Worm (Caenorhabditis elegans) whole organism, L3 larva: ENCODE measurements around the gene srh-290.

ENCODE experiments used
- ZK546.5 ChIP-seq: sonication (generic microtip); optimal IDR thresholded peaks from 2 replicates; lab custom pipeline; 2017; ENCODE audit warnings: missing biosample characterization, missing genetic modification characterization
- aly-2 ChIP-seq: fragments of 150-350 bp; optimal IDR thresholded peaks from 2 replicates; lab custom pipeline; 2014; ENCODE audit warnings: missing biosample characterization, missing genetic modification characterization
- ama-1 ChIP-seq: fragments of 150-350 bp; optimal IDR thresholded peaks from 2 replicates; lab custom pipeline; 2018
- ceh-16 ChIP-seq: sonication (generic microtip); optimal IDR thresholded peaks from 2 replicates; lab custom pipeline; 2017; ENCODE audit warnings: missing biosample characterization, missing genetic modification characterization
- ceh-28 ChIP-seq: fragments of 150-350 bp; optimal IDR thresholded peaks from 2 replicates; lab custom pipeline; 2014; ENCODE audit warnings: missing biosample characterization, missing genetic modification reagents, missing genetic modification characterization
- ceh-82 ChIP-seq: fragments of 150-350 bp; optimal IDR thresholded peaks from 2 replicates; lab custom pipeline; 2014; ENCODE audit warnings: missing biosample characterization, missing genetic modification characterization
- ceh-9 ChIP-seq: sonication (generic microtip); optimal IDR thresholded peaks from 2 replicates; lab custom pipeline; 2018; ENCODE audit warnings: missing biosample characterization, missing genetic modification characterization
- daf-12 ChIP-seq: fragments of 150-350 bp; optimal IDR thresholded peaks from 2 replicates; lab custom pipeline; 2014; ENCODE audit warnings: missing biosample characterization, missing genetic modification reagents, missing genetic modification characterization
- egl-27 ChIP-seq: sonication (generic microtip); optimal IDR thresholded peaks from 4 replicates; lab custom pipeline; 2017; ENCODE audit warnings: missing biosample characterization, missing genetic modification reagents, missing genetic modification characterization
- elt-1 ChIP-seq: fragments of 150-350 bp; optimal IDR thresholded peaks from 2 replicates; lab custom pipeline; 2014; ENCODE audit warnings: missing biosample characterization, missing genetic modification characterization
- elt-3 ChIP-seq, 3 experiments: fragments of 150-350 bp in 1 of 3; sonication (generic microtip) in 2 of 3; optimal IDR thresholded peaks; 2 replicates in 2 of 3; 4 replicates in 1 of 3; lab custom pipeline; 2014 to 2017; ENCODE audit warnings: missing biosample characterization in 3 of 3, missing genetic modification characterization in 3 of 3
- eor-1 ChIP-seq, 2 experiments: fragments of 150-350 bp; optimal IDR thresholded peaks; 2 replicates each; lab custom pipeline; 2014 to 2018; ENCODE audit warnings: missing biosample characterization in 2 of 2, missing genetic modification characterization in 2 of 2
- fkh-10 ChIP-seq: sonication (generic microtip); optimal IDR thresholded peaks from 2 replicates; lab custom pipeline; 2017; ENCODE audit warnings: missing biosample characterization, missing genetic modification reagents, missing genetic modification characterization
- jun-1 ChIP-seq: fragments of 150-350 bp; optimal IDR thresholded peaks from 2 replicates; lab custom pipeline; 2014; ENCODE audit warnings: missing biosample characterization, missing genetic modification reagents, missing genetic modification characterization
- lin-15B ChIP-seq: fragments of 150-350 bp; optimal IDR thresholded peaks from 2 replicates; lab custom pipeline; 2014; ENCODE audit warnings: missing biosample characterization, missing genetic modification characterization
- lin-39 ChIP-seq: fragments of 150-350 bp; optimal IDR thresholded peaks from 2 replicates; lab custom pipeline; 2018; ENCODE audit warnings: missing biosample characterization, missing genetic modification reagents, missing genetic modification characterization
- mdl-1 ChIP-seq: fragments of 150-350 bp; optimal IDR thresholded peaks from 2 replicates; lab custom pipeline; 2014; ENCODE audit warnings: missing biosample characterization, missing genetic modification characterization
- nfya-1 ChIP-seq: sonication (generic microtip); optimal IDR thresholded peaks from 2 replicates; lab custom pipeline; 2017; ENCODE audit warnings: missing genetic modification characterization, mild to moderate bottlenecking, missing compliant biosample characterization, antibody characterized with exemption, moderate library complexity; ENCODE audit not compliant: insufficient read depth
- nhr-11 ChIP-seq: fragments of 150-350 bp; optimal IDR thresholded peaks from 2 replicates; lab custom pipeline; 2014; ENCODE audit warnings: missing biosample characterization, missing genetic modification characterization
- nhr-12 ChIP-seq: fragments of 150-350 bp; optimal IDR thresholded peaks from 2 replicates; lab custom pipeline; 2014; ENCODE audit warnings: missing biosample characterization, missing genetic modification characterization
- nhr-23 ChIP-seq: fragments of 150-350 bp; optimal IDR thresholded peaks from 2 replicates; lab custom pipeline; 2014; ENCODE audit warnings: missing biosample characterization, missing genetic modification reagents, missing genetic modification characterization
- nhr-237 ChIP-seq: fragments of 150-350 bp; optimal IDR thresholded peaks from 2 replicates; lab custom pipeline; 2014; ENCODE audit warnings: missing biosample characterization, missing genetic modification characterization
- nhr-28 ChIP-seq: fragments of 150-350 bp; optimal IDR thresholded peaks from 2 replicates; lab custom pipeline; 2014; ENCODE audit warnings: missing biosample characterization, missing genetic modification characterization
- nhr-43 ChIP-seq: sonication (generic microtip); optimal IDR thresholded peaks from 2 replicates; lab custom pipeline; 2016; ENCODE audit warnings: mild to moderate bottlenecking, missing genetic modification characterization, missing compliant biosample characterization; ENCODE audit not compliant: poor library complexity, severe bottlenecking
- nhr-67 ChIP-seq: fragments of 150-350 bp; optimal IDR thresholded peaks from 2 replicates; lab custom pipeline; 2014; ENCODE audit warnings: missing biosample characterization, missing genetic modification characterization
- nhr-76 ChIP-seq: fragments of 150-350 bp; sonication (generic microtip); optimal IDR thresholded peaks from 5 replicates; lab custom pipeline; 2014; ENCODE audit warnings: missing biosample characterization, missing genetic modification characterization
- nhr-77 ChIP-seq: fragments of 150-350 bp; optimal IDR thresholded peaks from 2 replicates; lab custom pipeline; 2014; ENCODE audit warnings: missing biosample characterization, missing genetic modification characterization
- pqm-1 ChIP-seq: fragments of 150-350 bp; optimal IDR thresholded peaks from 2 replicates; lab custom pipeline; 2017; ENCODE audit warnings: missing biosample characterization, missing genetic modification characterization, inconsistent platforms
- sea-2 ChIP-seq: fragments of 150-350 bp; sonication (generic microtip); optimal IDR thresholded peaks from 4 replicates; lab custom pipeline; 2014; ENCODE audit warnings: missing biosample characterization, missing genetic modification reagents, missing genetic modification characterization
- skn-1 ChIP-seq: fragments of 150-350 bp; optimal IDR thresholded peaks from 2 replicates; lab custom pipeline; 2014; ENCODE audit warnings: missing biosample characterization, missing genetic modification characterization
- snpc-4 ChIP-seq: fragments of 150-350 bp; optimal IDR thresholded peaks from 2 replicates; lab custom pipeline; 2014; ENCODE audit warnings: missing biosample characterization, missing genetic modification characterization
- tbx-2 ChIP-seq: sonication (generic microtip); optimal IDR thresholded peaks from 2 replicates; lab custom pipeline; 2016; ENCODE audit warnings: mild to moderate bottlenecking, missing genetic modification characterization, missing compliant biosample characterization
- unc-62 ChIP-seq: fragments of 150-350 bp; sonication (generic microtip); optimal IDR thresholded peaks from 4 replicates; lab custom pipeline; 2014; ENCODE audit warnings: missing biosample characterization, missing genetic modification reagents, missing genetic modification characterization
- zag-1 ChIP-seq: fragments of 150-350 bp; optimal IDR thresholded peaks from 2 replicates; lab custom pipeline; 2014; ENCODE audit warnings: missing biosample characterization, missing genetic modification characterization
- ztf-11 ChIP-seq: fragments of 150-350 bp; optimal IDR thresholded peaks from 2 replicates; lab custom pipeline; 2014; ENCODE audit warnings: missing biosample characterization, missing genetic modification characterization

Gene srh-290

ce11 chrV:17798789-17799188 is 8.5 kb downstream of the srh-290 start, which contains the start of gene srx-18:
TSS of gene srx-18 (minus strand) at chrV:17798889.
- no peak for TF ChIP-seq nhr-67 (tag; lab: Kevin White, UChicago)
- TF ChIP-seq nhr-43, result no peak
- no peak for TF ChIP-seq pqm-1
- no peak for TF ChIP-seq nhr-76
- TF ChIP-seq jun-1 (tag; lab: Kevin White, UChicago), result no peak
- TF ChIP-seq, all 47 proteins: peak for 0

- TF ChIP-seq nhr-77 (no peak), nhr-67 (tag; lab: Kevin White, UChicago) (no peak), nhr-43 (no peak)
Measured at ce11 chrV:17800538-17800937, 10.2 kb downstream of the srh-290 start, which contains the start of gene srh-287. TSS of gene srh-287 (plus strand) at chrV:17800838.

ce11 chrV:17802519-17802918 is 12.2 kb downstream of the srh-290 start, which contains the start of the genes Y94A7B.11 and srh-292:
TSS of gene Y94A7B.11 (minus strand) at chrV:17802619.
TSS of gene srh-292 (plus strand) at chrV:17802769.
- TF ChIP-seq jun-1 (tag; lab: Kevin White, UChicago), result no peak
- TF ChIP-seq ZK546.5, result no peak
- TF ChIP-seq snpc-4 (tag; lab: Kevin White, UChicago), result no peak
- TF ChIP-seq nhr-237, result no peak
- TF ChIP-seq nhr-43, result no peak
- no peak for TF ChIP-seq fkh-10
- TF ChIP-seq nhr-23, result no peak
- TF ChIP-seq elt-3 (tag; optimal IDR thresholded peaks at IDR 0.05; lab: Kevin White, UChicago), result no peak
- no peak for TF ChIP-seq nhr-11 (tag; lab: Kevin White, UChicago)
- no peak for TF ChIP-seq zag-1 (tag; lab: Kevin White, UChicago)
- no peak for TF ChIP-seq pqm-1
- no peak for TF ChIP-seq aly-2 (tag; lab: Kevin White, UChicago)
- no peak for TF ChIP-seq mdl-1 (tag; lab: Kevin White, UChicago)
- no peak for TF ChIP-seq ceh-28 (tag; lab: Kevin White, UChicago)

- TF ChIP-seq nhr-43 (no peak), nfya-1 (tag; lab: Kevin White, UChicago) (no peak), ceh-28 (tag; lab: Kevin White, UChicago) (no peak), daf-12 (tag; lab: Kevin White, UChicago) (no peak), nhr-11 (tag; lab: Kevin White, UChicago) (no peak), jun-1 (tag; lab: Kevin White, UChicago) (no peak), lin-15B (no peak), sea-2 (GFP tag; lab: Kevin White, UChicago) (no peak), nhr-23 (no peak), ztf-11 (tag; lab: Kevin White, UChicago) (no peak), skn-1 (no peak)
Measured at ce11 chrV:17805323-17805722, 15.0 kb downstream of the srh-290 start, which contains the start of gene srh-291. TSS of gene srh-291 (plus strand) at chrV:17805623.

ce11 chrV:17810053-17810452 is 19.8 kb downstream of the srh-290 start, which contains the start of gene srh-296:
TSS of gene srh-296 (plus strand) at chrV:17810353.
- TF ChIP-seq aly-2 (tag; lab: Kevin White, UChicago), result no peak
- no peak for TF ChIP-seq nhr-28 (tag; lab: Kevin White, UChicago)
- no peak for TF ChIP-seq sea-2 (GFP tag; lab: Kevin White, UChicago)
- no peak for TF ChIP-seq egl-27 (tag; lab: Kevin White, UChicago)
- no peak for TF ChIP-seq nhr-12 (tag; lab: Kevin White, UChicago)
- no peak for TF ChIP-seq lin-39 (tag; lab: Kevin White, UChicago)
- no peak for TF ChIP-seq tbx-2
- TF ChIP-seq ama-1 (lab: Kevin White, UChicago), result no peak
- TF ChIP-seq elt-1 (tag; lab: Kevin White, UChicago), result no peak
- TF ChIP-seq unc-62 (GFP tag; lab: Kevin White, UChicago), result no peak
- TF ChIP-seq ceh-16, result no peak
- TF ChIP-seq nhr-67 (tag; lab: Kevin White, UChicago), result no peak
- TF ChIP-seq, all 47 proteins: peak for 0

ce11 chrV:17812127-17812526 is 21.8 kb downstream of the srh-290 start:
- TF ChIP-seq ceh-82 (tag; lab: Kevin White, UChicago) (no peak), eor-1 (tag; optimal IDR thresholded peaks at IDR 0.05; lab: Kevin White, UChicago) (no peak), ceh-9 (tag; lab: Kevin White, UChicago) (no peak), nhr-76 (no peak), nhr-11 (tag; lab: Kevin White, UChicago) (no peak), nhr-12 (tag; lab: Kevin White, UChicago) (no peak), nhr-43 (no peak), lin-15B (no peak), fkh-10 (no peak)
